Worm (Caenorhabditis elegans) whole organism, L3 larva: ENCODE data around the gene ulp-1.

Experiments
- fkh-10 ChIP-seq: sonication (generic microtip); optimal IDR thresholded peaks from 2 replicates; lab custom pipeline; 2017; ENCODE audit warnings: missing biosample characterization, missing genetic modification reagents, missing genetic modification characterization
- mdl-1 ChIP-seq: fragments of 150-350 bp; optimal IDR thresholded peaks from 2 replicates; lab custom pipeline; 2014; ENCODE audit warnings: missing biosample characterization, missing genetic modification characterization
- skn-1 ChIP-seq: fragments of 150-350 bp; optimal IDR thresholded peaks from 2 replicates; lab custom pipeline; 2014; ENCODE audit warnings: missing biosample characterization, missing genetic modification characterization

ce11 chrIII:5147445-5147844 is 22.2 kb downstream of the ulp-1 start:
- TF ChIP-seq skn-1 (tag; lab: Kevin White, UChicago) (no peak), mdl-1 (tag; lab: Kevin White, UChicago) (no peak), fkh-10 (GFP tag; lab: Kevin White, UChicago) (no peak)
